Worm (Caenorhabditis elegans): ENCODE data around the gene Y14H12B.2.

DNA sequence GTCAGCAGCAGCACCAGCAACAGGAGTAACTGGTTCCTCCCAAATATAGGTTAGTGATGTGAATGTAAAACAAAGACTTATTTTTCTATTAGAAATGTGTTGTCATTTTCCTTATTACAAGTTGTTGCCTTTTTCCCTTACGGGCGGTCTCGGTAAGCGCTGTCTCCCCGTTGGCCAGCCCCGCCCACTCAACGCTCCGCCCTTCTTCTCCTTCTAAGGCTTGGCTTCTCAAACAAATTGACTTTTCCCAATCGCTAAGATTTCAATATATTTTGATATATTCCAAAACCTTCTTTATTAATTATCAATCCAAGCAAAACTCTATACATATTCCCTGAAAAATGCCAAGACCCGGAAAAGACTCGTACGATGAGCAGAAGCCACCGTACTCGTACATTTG, 48.8 kb upstream of the Y14H12B.2 start, which contains the start of gene lin-31:
- no peak for TF ChIP-seq him-1 (tag; optimal IDR thresholded peaks at IDR 0.05)
- TF ChIP-seq pha-4 (tag; optimal IDR thresholded peaks at IDR 0.05), result no peak
- TF ChIP-seq unc-130 (GFP tag; optimal IDR thresholded peaks at IDR 0.05), result no peak

All from whole organism, young adult.